Fruit fly (Drosophila melanogaster): ENCODE data around the gene wrm1.

The wrm1 gene

DNA sequence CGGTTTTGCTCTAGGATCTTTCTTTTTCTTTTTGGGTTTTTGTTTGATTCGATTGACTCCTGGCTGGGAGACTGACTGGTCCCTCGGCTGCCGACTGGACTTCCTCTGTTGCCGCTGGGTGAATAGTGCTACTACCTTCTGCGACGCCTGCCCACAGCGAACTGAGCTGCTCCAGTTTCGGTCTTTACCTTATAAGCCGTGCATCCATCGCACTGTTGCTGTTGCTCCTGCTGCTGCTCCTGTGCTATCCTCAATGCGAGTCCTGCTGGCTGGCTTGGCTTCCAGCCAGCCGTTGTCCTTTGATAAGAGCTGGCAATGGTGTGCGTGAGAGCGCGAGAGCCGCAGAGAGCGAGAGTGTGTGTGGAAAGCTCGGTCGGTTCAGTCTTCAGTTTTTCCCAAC, 22.3 kb downstream of the wrm1 start, which contains the start of gene unc-13-4A:
Gene unc-13-4A (minus strand): TSS at position 143 of the 400 bp plus-strand sequence.
- no peak for TF ChIP-seq trh (GFP tag; optimal IDR thresholded peaks at IDR 0.05)
- no peak for TF ChIP-seq Dad (GFP tag; optimal IDR thresholded peaks at IDR 0.05)
- TF ChIP-seq CG4617 (GFP tag; optimal IDR thresholded peaks at IDR 0.05; ENCODE audit: borderline replicate concordance), result no peak
- no peak for TF ChIP-seq CG2678 (tag; optimal IDR thresholded peaks at IDR 0.05)
- TF ChIP-seq B-H1 (GFP tag; IDR thresholded peaks at IDR 0.05), result no peak
- TF ChIP-seq Jarid2 (GFP tag; optimal IDR thresholded peaks at IDR 0.05), result peak; percentile 3
- no peak for TF ChIP-seq CG13624 (GFP tag; optimal IDR thresholded peaks at IDR 0.05)
- no peak for TF ChIP-seq vnd (GFP tag; IDR thresholded peaks at IDR 0.05; ENCODE audit: partially characterized antibody)
- TF ChIP-seq Ravus (GFP tag; IDR thresholded peaks at IDR 0.05), result no peak
- peak; percentile 15 for TF ChIP-seq abd-A (tag; optimal IDR thresholded peaks at IDR 0.05)
- peak; percentile 38 to 58 for TF ChIP-seq Trl (optimal IDR thresholded peaks at IDR 0.05)
- no peak for TF ChIP-seq Trl (GFP tag; optimal IDR thresholded peaks at IDR 0.05)
- TF ChIP-seq scrt (GFP tag; optimal IDR thresholded peaks at IDR 0.05), result peak; percentile 71
- TF ChIP-seq Deaf1 (tag; optimal IDR thresholded peaks at IDR 0.05), result peak; percentile 10
- 0 out of 3 replicates have a peak, but pooled peaks have one; percentile 6 for TF ChIP-seq zen2 (GFP tag; IDR thresholded peaks at IDR 0.05; ENCODE audit: partially characterized antibody)
- no peak for TF ChIP-seq CG17359 (tag; optimal IDR thresholded peaks at IDR 0.05)
- TF ChIP-seq CG16779 (GFP tag; IDR thresholded peaks at IDR 0.05), result peak; percentile 53; the same call in 1 of the 2 replicates
- no peak for TF ChIP-seq CG1024 (GFP tag; IDR thresholded peaks at IDR 0.05)
- TF ChIP-seq otp (GFP tag; IDR thresholded peaks at IDR 0.05), result 0 out of 3 replicates have a peak, but pooled peaks have one; percentile 21
- TF ChIP-seq Adf1 (GFP tag; IDR thresholded peaks at IDR 0.05), result peak; percentile 15; the same call in 1 of the 2 replicates

dm6 chr3L:7300660-7301059, 34.4 kb downstream of the wrm1 start:
- TF ChIP-seq CG3163 (GFP tag; optimal IDR thresholded peaks at IDR 0.05) (no peak), CG6689 (GFP tag; IDR thresholded peaks at IDR 0.05) (no peak), CG1832 (GFP tag; optimal IDR thresholded peaks at IDR 0.05) (no peak), CG6791 (GFP tag; IDR thresholded peaks at IDR 0.05; ENCODE audit: partially characterized antibody) (no peak), CG9727 (GFP tag; optimal IDR thresholded peaks at IDR 0.05) (no peak), sens (GFP tag) (peak; percentile 65), peb (GFP tag; IDR thresholded peaks at IDR 0.05) (no peak), CG9215 (GFP tag; IDR thresholded peaks at IDR 0.05) (no peak), knrl (GFP tag; IDR thresholded peaks at IDR 0.05; ENCODE audit: partially characterized antibody) (no peak), twi (tag; optimal IDR thresholded peaks at IDR 0.05) (no peak), onecut (GFP tag; IDR thresholded peaks at IDR 0.05) (no peak), CG32767 (GFP tag; IDR thresholded peaks at IDR 0.05) (no peak), Meics (GFP tag; optimal IDR thresholded peaks at IDR 0.05) (no peak), zfh1 (GFP tag; IDR thresholded peaks at IDR 0.05) (no peak), CG7839 (tag; optimal IDR thresholded peaks at IDR 0.05) (peak; percentile 1), CG18599 (GFP tag; optimal IDR thresholded peaks at IDR 0.05) (peak; percentile 14), CG4730 (GFP tag; IDR thresholded peaks at IDR 0.05) (no peak), Rfx (GFP tag; IDR thresholded peaks at IDR 0.05) (no peak), row (GFP tag; IDR thresholded peaks at IDR 0.05) (peak; percentile 22; the same call in 1 of the 3 replicates), CG6254 (GFP tag; optimal IDR thresholded peaks at IDR 0.05) (no peak), Ets65A (GFP tag) (peak; percentile 90), Pdp1 (GFP tag; optimal IDR thresholded peaks at IDR 0.05) (no peak), Trl (optimal IDR thresholded peaks at IDR 0.05) (no peak), Trl (GFP tag; optimal IDR thresholded peaks at IDR 0.05) (no peak), Hmx (GFP tag; optimal IDR thresholded peaks at IDR 0.05) (no peak), fu2 (GFP tag; optimal IDR thresholded peaks at IDR 0.05) (no peak), Lim3 (GFP tag; IDR thresholded peaks at IDR 0.05) (no peak)

All from whole organism, embryonic.